Worm (Caenorhabditis elegans): ENCODE measurements around the gene acr-7.

Gene acr-7

DNA sequence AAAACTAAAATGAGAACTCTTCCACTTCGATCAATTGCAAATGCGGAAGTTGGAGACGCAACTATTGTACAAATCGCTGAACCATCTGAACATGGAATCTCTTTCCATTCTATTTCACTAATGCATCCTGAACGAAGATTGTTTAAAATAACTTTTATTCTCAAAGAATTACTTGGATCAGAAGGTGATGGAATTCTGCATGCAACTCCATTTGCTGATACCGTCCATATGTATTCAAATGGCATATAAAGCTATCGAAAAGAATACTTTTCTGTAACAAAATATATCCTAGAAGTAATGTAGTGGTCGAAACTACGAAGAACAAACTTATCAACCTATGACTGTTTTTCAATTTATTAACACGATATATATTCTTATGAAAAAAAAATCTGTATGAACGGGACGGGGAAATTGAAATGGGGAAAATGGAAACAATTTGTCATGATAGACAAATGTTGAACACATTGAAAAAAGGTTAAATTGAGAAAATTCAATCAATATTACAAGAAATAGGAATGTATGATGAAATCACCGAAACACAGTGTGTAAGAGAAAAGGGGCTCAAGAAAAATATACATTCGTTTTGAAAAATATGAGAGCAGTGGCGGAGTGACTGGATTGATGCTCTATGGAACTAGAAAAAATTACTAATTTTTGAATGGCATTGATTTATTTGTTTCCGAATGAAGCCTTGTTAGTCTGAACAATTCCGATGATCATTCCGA, 28.3 kb upstream of the acr-7 start, which contains the start of gene T01H3.2 (continued):
- TF ChIP-seq nfya-2 (GFP tag; IDR thresholded peaks at IDR 0.05) (no peak), atf-7 (tag; optimal IDR thresholded peaks at IDR 0.05) (peak; percentile 9), ztf-28 (GFP tag; IDR thresholded peaks at IDR 0.05) (no peak), tbp1 (GFP tag; optimal IDR thresholded peaks at IDR 0.05) (peak; percentile 21), rec-8 (tag; optimal IDR thresholded peaks at IDR 0.05) (no peak), hsf-1 (GFP tag; IDR thresholded peaks at IDR 0.05) (no peak), B0336.3 (GFP tag; IDR thresholded peaks at IDR 0.05) (0 out of 2 replicates have a peak, but pooled peaks have one; percentile 10), nhr-80 (tag; optimal IDR thresholded peaks at IDR 0.05) (no peak), ceh-40 (GFP tag; IDR thresholded peaks at IDR 0.05) (no peak), cebp-1 (GFP tag; IDR thresholded peaks at IDR 0.05) (no peak), cebp-1 (tag; optimal IDR thresholded peaks at IDR 0.05) (peak; percentile 21), hmg-1.2 (GFP tag; IDR thresholded peaks at IDR 0.05) (no peak), cebp-2 (GFP tag; IDR thresholded peaks at IDR 0.05) (no peak), rpc-1 (optimal IDR thresholded peaks at IDR 0.05) (no peak), rpc-1 (tag; optimal IDR thresholded peaks at IDR 0.05) (no peak), lin-26 (GFP tag; IDR thresholded peaks at IDR 0.05) (no peak), ztf-6 (GFP tag; IDR thresholded peaks at IDR 0.05) (no peak), aptf-2 (GFP tag; conservative IDR thresholded peaks at IDR 0.05) (no peak), lin-54 (GFP tag; optimal IDR thresholded peaks at IDR 0.05) (peak; percentile 37), B0035.1 (tag; optimal IDR thresholded peaks at IDR 0.05) (no peak), ama-1 (optimal IDR thresholded peaks at IDR 0.05) (no peak), ama-1 (GFP tag; optimal IDR thresholded peaks at IDR 0.05) (no peak), madf-10 (tag; optimal IDR thresholded peaks at IDR 0.05) (no peak), C17E4.6 (GFP tag; IDR thresholded peaks at IDR 0.05) (no peak), pha-4 (tag; optimal IDR thresholded peaks at IDR 0.05) (no peak), lin-35 (GFP tag; optimal IDR thresholded peaks at IDR 0.05) (peak in 1 of 3 experiments; percentile 22), ztf-25 (GFP tag; IDR thresholded peaks at IDR 0.05) (no peak), dpl-1 (GFP tag; optimal IDR thresholded peaks at IDR 0.05) (no peak), lsy-27 (tag; optimal IDR thresholded peaks at IDR 0.05; ENCODE audit: borderline replicate concordance, insufficient read depth) (no peak), chd-7 (tag; optimal IDR thresholded peaks at IDR 0.05) (peak; percentile 28), hlh-26 (GFP tag; conservative IDR thresholded peaks at IDR 0.05) (no peak), K11D2.4 (GFP tag; IDR thresholded peaks at IDR 0.05) (no peak), Y67H2A.10 (GFP tag; conservative IDR thresholded peaks at IDR 0.05) (no peak), nhr-27 (tag; optimal IDR thresholded peaks at IDR 0.05) (no peak), tlf-1 (GFP tag; optimal IDR thresholded peaks at IDR 0.05) (peak; percentile 51), hlh-12 (tag; optimal IDR thresholded peaks at IDR 0.05) (no peak), snpc-3.4 (tag; optimal IDR thresholded peaks at IDR 0.05) (no peak), F49E8.2 (tag; optimal IDR thresholded peaks at IDR 0.05; ENCODE audit: insufficient read depth) (no peak), attf-5 (GFP tag; optimal IDR thresholded peaks at IDR 0.05) (no peak), him-1 (tag; optimal IDR thresholded peaks at IDR 0.05) (no peak), nhr-179 (tag; optimal IDR thresholded peaks at IDR 0.05) (no peak)

Data from whole organism, young adult.